Worm (Caenorhabditis elegans) whole organism, young adult: ENCODE results near the gene Y22D7AL.11.

Source experiments
- B0261.1 ChIP-seq: sonication (generic microtip); optimal IDR thresholded peaks from 2 replicates; lab custom pipeline; 2016; ENCODE audit warnings: mild to moderate bottlenecking, missing genetic modification characterization, moderate library complexity, missing compliant biosample characterization
- C17E4.6 ChIP-seq: fragments of 200-800 bp; sonication (Bioruptor generic); IDR thresholded peaks from 2 replicates; pipeline ENCODE4 v1.3.6; 2022; ENCODE audit warnings: missing genetic modification reagents, missing genetic modification characterization, missing compliant biosample characterization
- F22D6.2 ChIP-seq: sonication (generic microtip); optimal IDR thresholded peaks from 2 replicates; lab custom pipeline; 2016; ENCODE audit warnings: mild to moderate bottlenecking, missing genetic modification characterization, missing compliant biosample characterization
- F55B11.4 ChIP-seq: sonication (generic microtip); optimal IDR thresholded peaks from 2 replicates; lab custom pipeline; 2016; ENCODE audit warnings: missing compliant biosample characterization, missing genetic modification characterization, borderline replicate concordance; ENCODE audit not compliant: insufficient read depth
- F57A8.1 ChIP-seq: fragments of 200-800 bp; sonication (Bioruptor generic); optimal IDR thresholded peaks from 2 replicates; lab custom pipeline; 2018; ENCODE audit warnings: mild to moderate bottlenecking, missing genetic modification characterization, moderate library complexity, missing compliant biosample characterization
- T26A5.8 ChIP-seq: sonication (generic microtip); optimal IDR thresholded peaks from 2 replicates; lab custom pipeline; 2016; ENCODE audit warnings: missing genetic modification characterization, missing compliant biosample characterization
- Y53G8AR.9 ChIP-seq: fragments of 200-800 bp; sonication (Bioruptor generic); conservative IDR thresholded peaks from 2 replicates; pipeline ENCODE4 v1.3.6; 2022; ENCODE audit warnings: missing genetic modification reagents, missing genetic modification characterization, missing compliant biosample characterization
- Y56A3A.18 ChIP-seq: fragments of 200-800 bp; sonication (Bioruptor generic); IDR thresholded peaks from 2 replicates; pipeline ENCODE4 v1.3.6; 2022; ENCODE audit warnings: missing genetic modification reagents, missing genetic modification characterization, missing compliant biosample characterization
- Y67H2A.10 ChIP-seq: fragments of 200-800 bp; sonication (Bioruptor generic); conservative IDR thresholded peaks from 2 replicates; pipeline ENCODE4 v1.3.6; 2022; ENCODE audit warnings: missing genetic modification reagents, missing genetic modification characterization, missing compliant biosample characterization
- Y79H2A.3 ChIP-seq: fragments of 200-800 bp; sonication (Bioruptor generic); conservative IDR thresholded peaks from 2 replicates; pipeline ENCODE4 v1.3.6; 2022; ENCODE audit warnings: missing genetic modification reagents, missing genetic modification characterization, missing compliant biosample characterization
- ama-1 ChIP-seq, 3 experiments: fragments of 150-350 bp in 1 of 3; sonication (generic microtip) in 2 of 3; optimal IDR thresholded peaks; 2 replicates each; lab custom pipeline; 2014 to 2018; ENCODE audit warnings: missing biosample characterization in 2 of 3, missing genetic modification characterization in 2 of 3, missing genetic modification reagents in 2 of 3
- attf-5 ChIP-seq: fragments of 200-800 bp; sonication (Bioruptor generic); optimal IDR thresholded peaks from 2 replicates; lab custom pipeline; 2018; ENCODE audit warnings: mild to moderate bottlenecking, missing genetic modification characterization, missing compliant biosample characterization
- attf-6 ChIP-seq: fragments of 200-800 bp; sonication (Bioruptor generic); IDR thresholded peaks from 2 replicates; pipeline ENCODE4 v1.3.6; 2022; ENCODE audit warnings: missing genetic modification reagents, missing genetic modification characterization, missing compliant biosample characterization
- bed-2 ChIP-seq: fragments of 200-800 bp; sonication (Bioruptor generic); IDR thresholded peaks from 2 replicates; pipeline ENCODE4 v1.3.6; 2022; ENCODE audit warnings: missing genetic modification reagents, missing genetic modification characterization, missing compliant biosample characterization
- cebp-1 ChIP-seq, 2 experiments: fragments of 200-800 bp in 1 of 2; sonication (Bioruptor generic) in 1 of 2; sonication (generic microtip) in 1 of 2; IDR thresholded peaks in 1 of 2; optimal IDR thresholded peaks in 1 of 2; 2 replicates each; pipeline versions ENCODE4 v1.3.6 to Lab custom; 2017 to 2022; ENCODE audit warnings: missing compliant biosample characterization in 2 of 2, missing genetic modification characterization in 2 of 2, mild to moderate bottlenecking in 1 of 2, missing genetic modification reagents in 1 of 2, moderate library complexity in 1 of 2
- cebp-2 ChIP-seq: fragments of 200-800 bp; sonication (Bioruptor generic); IDR thresholded peaks from 2 replicates; pipeline ENCODE4 v1.3.6; 2022; ENCODE audit warnings: missing genetic modification characterization, missing compliant biosample characterization
- ceh-79 ChIP-seq: sonication (generic microtip); optimal IDR thresholded peaks from 2 replicates; lab custom pipeline; 2017; ENCODE audit warnings: mild to moderate bottlenecking, missing genetic modification characterization, missing compliant biosample characterization
- chd-7 ChIP-seq: sonication (generic microtip); optimal IDR thresholded peaks from 2 replicates; lab custom pipeline; 2016; ENCODE audit warnings: mild to moderate bottlenecking, missing genetic modification characterization, moderate library complexity, missing compliant biosample characterization
- dpff-1 ChIP-seq: sonication (generic microtip); optimal IDR thresholded peaks from 2 replicates; lab custom pipeline; 2017; ENCODE audit warnings: mild to moderate bottlenecking, missing genetic modification characterization, missing compliant biosample characterization
- dpl-1 ChIP-seq: fragments of 150-350 bp; optimal IDR thresholded peaks from 2 replicates; lab custom pipeline; 2014; ENCODE audit warnings: missing biosample characterization, missing genetic modification reagents, missing genetic modification characterization
- egrh-3 ChIP-seq: fragments of 200-800 bp; sonication (Bioruptor generic); IDR thresholded peaks from 2 replicates; pipeline ENCODE4 v1.3.6; 2022; ENCODE audit warnings: missing genetic modification reagents, missing genetic modification characterization, missing compliant biosample characterization
- fkh-3 ChIP-seq: sonication (generic microtip); optimal IDR thresholded peaks from 2 replicates; lab custom pipeline; 2016; ENCODE audit warnings: mild to moderate bottlenecking, missing genetic modification characterization, missing compliant biosample characterization
- gei-17 ChIP-seq: fragments of 200-800 bp; sonication (Bioruptor generic); optimal IDR thresholded peaks from 2 replicates; lab custom pipeline; 2018; ENCODE audit warnings: mild to moderate bottlenecking, missing genetic modification characterization, missing compliant biosample characterization
- hmg-1.2 ChIP-seq: fragments of 200-800 bp; sonication (Bioruptor generic); IDR thresholded peaks from 2 replicates; pipeline ENCODE4 v1.3.6; 2022; ENCODE audit warnings: missing genetic modification reagents, missing genetic modification characterization, missing compliant biosample characterization
- hmg-20 ChIP-seq: fragments of 200-800 bp; sonication (Bioruptor generic); IDR thresholded peaks from 2 replicates; pipeline ENCODE4 v1.3.6; 2022; ENCODE audit warnings: missing genetic modification reagents, missing genetic modification characterization, missing compliant biosample characterization
- hrde-1 ChIP-seq: sonication (generic microtip); optimal IDR thresholded peaks from 2 replicates; lab custom pipeline; 2016; ENCODE audit warnings: missing genetic modification characterization, mild to moderate bottlenecking, missing compliant biosample characterization, moderate library complexity, missing genotype, missing genetic modification reagents, borderline replicate concordance
- let-607 ChIP-seq, 2 experiments: fragments of 200-800 bp in 1 of 2; sonication (Bioruptor generic) in 1 of 2; sonication (generic microtip) in 1 of 2; optimal IDR thresholded peaks; 2 replicates each; lab custom pipeline; 2016 to 2018; ENCODE audit warnings: mild to moderate bottlenecking in 2 of 2, missing compliant biosample characterization in 2 of 2, missing genetic modification characterization in 2 of 2, moderate library complexity in 2 of 2, missing genotype in 1 of 2
- lin-26 ChIP-seq: fragments of 200-800 bp; sonication (Bioruptor generic); IDR thresholded peaks from 2 replicates; pipeline ENCODE4 v1.3.6; 2022; ENCODE audit warnings: missing genetic modification reagents, missing genetic modification characterization, missing compliant biosample characterization
- lir-1 ChIP-seq: fragments of 200-800 bp; sonication (Bioruptor generic); conservative IDR thresholded peaks from 2 replicates; pipeline ENCODE4 v1.3.6; 2022; ENCODE audit warnings: missing genetic modification reagents, missing genetic modification characterization, missing compliant biosample characterization
- madf-3 ChIP-seq: fragments of 200-800 bp; sonication (Bioruptor generic); IDR thresholded peaks from 2 replicates; pipeline ENCODE4 v1.3.6; 2022; ENCODE audit warnings: missing genetic modification reagents, missing genetic modification characterization, missing compliant biosample characterization
- nfya-1 ChIP-seq: sonication (generic microtip); optimal IDR thresholded peaks from 2 replicates; lab custom pipeline; 2017; ENCODE audit warnings: antibody characterized with exemption, missing compliant biosample characterization, missing genetic modification characterization, borderline replicate concordance; ENCODE audit not compliant: insufficient read depth
- nhr-120 ChIP-seq: fragments of 200-800 bp; sonication (Bioruptor generic); IDR thresholded peaks from 2 replicates; pipeline ENCODE4 v1.3.6; 2022; ENCODE audit warnings: missing genetic modification characterization, missing compliant biosample characterization
- nhr-179 ChIP-seq: sonication (generic microtip); optimal IDR thresholded peaks from 2 replicates; lab custom pipeline; 2016; ENCODE audit warnings: mild to moderate bottlenecking, missing genetic modification characterization, missing compliant biosample characterization
- sdz-38 ChIP-seq: sonication (generic microtip); optimal IDR thresholded peaks from 2 replicates; lab custom pipeline; 2016; ENCODE audit warnings: missing genotype, missing genetic modification characterization, missing compliant biosample characterization
- snpc-1.1 ChIP-seq: sonication (generic microtip); optimal IDR thresholded peaks from 2 replicates; lab custom pipeline; 2017; ENCODE audit warnings: missing genetic modification characterization, mild to moderate bottlenecking, missing compliant biosample characterization, antibody characterized with exemption, moderate library complexity, missing genotype, missing genetic modification reagents; ENCODE audit not compliant: insufficient read depth
- snpc-1.3 ChIP-seq: sonication (generic microtip); optimal IDR thresholded peaks from 2 replicates; lab custom pipeline; 2017; ENCODE audit warnings: missing genetic modification characterization, mild to moderate bottlenecking, missing compliant biosample characterization, antibody characterized with exemption, moderate library complexity, missing genotype, missing genetic modification reagents; ENCODE audit not compliant: insufficient read depth
- tbp1 ChIP-seq: fragments of 200-800 bp; sonication (Bioruptor generic); optimal IDR thresholded peaks from 2 replicates; lab custom pipeline; 2018; ENCODE audit warnings: mild to moderate bottlenecking, missing genetic modification characterization, missing compliant biosample characterization
- unc-130 ChIP-seq: sonication (generic microtip); optimal IDR thresholded peaks from 2 replicates; lab custom pipeline; 2016; ENCODE audit warnings: missing genetic modification reagents, missing genetic modification characterization, missing compliant biosample characterization
- xnd-1 ChIP-seq: sonication (generic microtip); optimal IDR thresholded peaks from 2 replicates; lab custom pipeline; 2016; ENCODE audit warnings: missing genotype, missing genetic modification reagents, missing genetic modification characterization, missing compliant biosample characterization
- zfh-2 ChIP-seq: fragments of 200-800 bp; sonication (Bioruptor generic); conservative IDR thresholded peaks from 2 replicates; pipeline ENCODE4 v1.3.6; 2022; ENCODE audit warnings: missing genetic modification reagents, missing genetic modification characterization, missing compliant biosample characterization
- ztf-18 ChIP-seq: sonication (generic microtip); optimal IDR thresholded peaks from 2 replicates; lab custom pipeline; 2016; ENCODE audit warnings: missing genotype, mild to moderate bottlenecking, missing genetic modification characterization, missing compliant biosample characterization
- ztf-22 ChIP-seq: fragments of 200-800 bp; sonication (Bioruptor generic); optimal IDR thresholded peaks from 2 replicates; lab custom pipeline; 2018; ENCODE audit warnings: mild to moderate bottlenecking, missing genetic modification characterization, moderate library complexity, missing compliant biosample characterization
- ztf-25 ChIP-seq: fragments of 200-800 bp; sonication (Bioruptor generic); IDR thresholded peaks from 2 replicates; pipeline ENCODE4 v1.3.6; 2022; ENCODE audit warnings: missing genetic modification reagents, missing genetic modification characterization, missing compliant biosample characterization
- ztf-26 ChIP-seq: sonication (generic microtip); optimal IDR thresholded peaks from 2 replicates; lab custom pipeline; 2017; ENCODE audit warnings: missing genetic modification characterization, missing compliant biosample characterization
- ztf-28 ChIP-seq: fragments of 200-800 bp; sonication (Bioruptor generic); IDR thresholded peaks from 2 replicates; pipeline ENCODE4 v1.3.6; 2022; ENCODE audit warnings: missing genetic modification reagents, missing genetic modification characterization, missing compliant biosample characterization
- ztf-3 ChIP-seq: fragments of 200-800 bp; sonication (Bioruptor generic); optimal IDR thresholded peaks from 2 replicates; lab custom pipeline; 2018; ENCODE audit warnings: mild to moderate bottlenecking, missing genetic modification characterization, missing compliant biosample characterization

Y22D7AL.11 gene

DNA sequence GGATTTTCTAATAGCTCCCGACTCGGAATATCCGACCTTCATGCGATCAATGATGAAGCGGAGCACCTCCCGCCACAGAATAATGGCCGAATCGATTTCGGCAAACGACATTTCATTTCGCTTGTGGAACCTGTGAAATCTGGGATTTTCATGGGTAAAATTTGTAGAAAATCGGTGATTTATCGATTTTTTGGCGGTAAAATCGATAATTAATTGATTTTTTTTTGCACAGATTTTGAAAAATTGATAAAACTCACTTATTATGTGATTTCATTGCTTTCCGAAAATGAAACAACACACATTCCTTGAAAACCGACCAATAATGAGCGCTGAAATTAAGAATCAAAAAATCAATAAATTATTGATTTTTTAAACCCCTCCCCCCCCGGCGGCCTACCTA lies 32.7 kb upstream of the Y22D7AL.11 start:
- TF ChIP-seq ztf-3 (GFP tag; lab: Kevin White, UChicago) = no peak
- TF ChIP-seq nhr-179 = no peak
- no peak for TF ChIP-seq ztf-28 (GFP tag; lab: Robert Waterston, UW)
- no peak for TF ChIP-seq ztf-26 (tag; lab: Kevin White, UChicago)
- TF ChIP-seq hmg-20 (GFP tag; lab: Robert Waterston, UW) = no peak
- no peak for TF ChIP-seq egrh-3 (GFP tag; lab: Robert Waterston, UW)
- no peak for TF ChIP-seq unc-130 (GFP tag; lab: Kevin White, UChicago)
- no peak for TF ChIP-seq ztf-22 (GFP tag; lab: Kevin White, UChicago)
- TF ChIP-seq ztf-25 (GFP tag; lab: Robert Waterston, UW) = no peak
- TF ChIP-seq F55B11.4 (tag; lab: Kevin White, UChicago) = no peak
- no peak for TF ChIP-seq tbp1 (GFP tag; lab: Kevin White, UChicago)
- TF ChIP-seq chd-7 (tag; lab: Kevin White, UChicago) = no peak
- no peak for TF ChIP-seq T26A5.8 (tag; lab: Kevin White, UChicago)
- no peak for TF ChIP-seq nfya-1

ce11 chrIII:1665799-1666308 lies 31.7 kb upstream of the Y22D7AL.11 start, which contains the start of gene Y22D7AR.3:
TSS of gene Y22D7AR.3 (minus strand) at chrIII:1665849.
- TF ChIP-seq snpc-1.1 (tag; lab: Kevin White, UChicago) (no peak), nhr-179 (no peak), dpff-1 (tag; lab: Kevin White, UChicago) (no peak), lir-1 (GFP tag; lab: Robert Waterston, UW) (no peak), lin-26 (no peak), madf-3 (GFP tag; lab: Robert Waterston, UW) (no peak), Y79H2A.3 (no peak), let-607 (tag; optimal IDR thresholded peaks at IDR 0.05; lab: Kevin White, UChicago) (no peak), nhr-120 (no peak), B0261.1 (no peak), fkh-3 (no peak), zfh-2 (no peak), F57A8.1 (GFP tag; lab: Kevin White, UChicago) (no peak), T26A5.8 (tag; lab: Kevin White, UChicago) (no peak), Y56A3A.18 (GFP tag; lab: Robert Waterston, UW) (no peak), ceh-79 (no peak), attf-6 (GFP tag; lab: Robert Waterston, UW) (no peak), F22D6.2 (tag; lab: Kevin White, UChicago) (no peak), attf-5 (no peak), bed-2 (GFP tag; lab: Robert Waterston, UW) (no peak)
- TF ChIP-seq, all 124 proteins: peak for 0

DNA sequence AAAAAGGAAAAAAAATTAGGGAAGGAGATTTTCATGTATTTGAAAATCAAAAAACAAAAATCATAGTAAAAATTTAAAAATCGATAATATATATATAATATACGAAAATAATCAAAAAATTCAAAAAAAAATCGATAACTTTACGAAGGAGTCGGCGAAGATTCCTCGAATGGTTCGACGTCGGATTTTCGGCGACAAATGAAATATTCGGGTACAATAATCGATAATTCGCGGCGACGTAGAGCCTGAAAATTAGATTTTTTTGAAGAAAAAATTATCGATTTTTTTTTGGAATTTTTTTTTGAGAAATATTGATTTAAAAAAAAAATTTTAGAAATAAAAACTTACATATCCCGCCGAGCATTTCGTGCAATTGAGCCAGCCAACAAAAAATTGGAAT lies 31.2 kb upstream of the Y22D7AL.11 start:
- TF ChIP-seq hmg-1.2 (GFP tag; lab: Robert Waterston, UW) (no peak), xnd-1 (tag; lab: Kevin White, UChicago) (no peak), cebp-2 (GFP tag; lab: Robert Waterston, UW) (no peak), cebp-1 (GFP tag; IDR thresholded peaks at IDR 0.05; lab: Robert Waterston, UW) (no peak), cebp-1 (tag; optimal IDR thresholded peaks at IDR 0.05; lab: Kevin White, UChicago) (no peak), Y67H2A.10 (GFP tag; lab: Robert Waterston, UW) (no peak), dpl-1 (no peak), gei-17 (GFP tag; lab: Kevin White, UChicago) (no peak), snpc-1.1 (tag; lab: Kevin White, UChicago) (no peak), C17E4.6 (GFP tag; lab: Robert Waterston, UW) (no peak), ztf-18 (tag; lab: Kevin White, UChicago) (no peak), fkh-3 (no peak), hrde-1 (tag; lab: Kevin White, UChicago) (no peak), snpc-1.3 (no peak), ama-1 (optimal IDR thresholded peaks at IDR 0.05; lab: Kevin White, UChicago) (no peak), ama-1 (GFP tag; optimal IDR thresholded peaks at IDR 0.05; lab: Kevin White, UChicago) (no peak), Y53G8AR.9 (GFP tag; lab: Robert Waterston, UW) (no peak), sdz-38 (tag; lab: Kevin White, UChicago) (no peak), nhr-120 (no peak)
